Fruit fly (Drosophila melanogaster) whole organism, embryonic: Measurements from ENCODE around the gene Grip75.

Source experiments
- Abd-B ChIP-seq: fragments of 200-800 bp; sonication (Bioruptor generic); optimal IDR thresholded peaks from 2 replicates; lab custom pipeline; 2018; ENCODE audit warnings: missing biosample characterization, mild to moderate bottlenecking, missing genetic modification characterization, moderate library complexity
- Antp ChIP-seq: fragments of 200-800 bp; sonication (Bioruptor generic); optimal IDR thresholded peaks from 3 replicates; lab custom pipeline; 2016; ENCODE audit warnings: missing biosample characterization, missing genetic modification characterization
- BtbVII ChIP-seq: fragments of 200-800 bp; sonication (Bioruptor generic); optimal IDR thresholded peaks from 3 replicates; lab custom pipeline; 2017; ENCODE audit warnings: missing biosample characterization, mild to moderate bottlenecking, missing genetic modification characterization
- C15 ChIP-seq: fragments of 200-800 bp; sonication (Bioruptor generic); IDR thresholded peaks from 3 replicates; pipeline ENCODE4 v1.3.6; 2022; ENCODE audit warnings: missing biosample characterization, missing genetic modification characterization
- CG10565 ChIP-seq: fragments of 200-800 bp; sonication (Bioruptor generic); optimal IDR thresholded peaks from 3 replicates; lab custom pipeline; 2016; ENCODE audit warnings: missing biosample characterization, mild to moderate bottlenecking, missing genetic modification characterization
- CG11504 ChIP-seq: fragments of 200-800 bp; sonication (Bioruptor generic); optimal IDR thresholded peaks from 3 replicates; lab custom pipeline; 2019; ENCODE audit warnings: missing biosample characterization, mild to moderate bottlenecking, missing genetic modification characterization, moderate library complexity
- CG11696 ChIP-seq: fragments of 200-800 bp; sonication (Bioruptor generic); IDR thresholded peaks from 2 replicates; pipeline ENCODE4 v1.3.6; 2022; ENCODE audit warnings: missing biosample characterization, missing genetic modification characterization
- CG15073 ChIP-seq: fragments of 200-800 bp; sonication (Bioruptor generic); optimal IDR thresholded peaks from 2 replicates; lab custom pipeline; 2016; ENCODE audit warnings: missing biosample characterization, missing genetic modification characterization
- CG15269 ChIP-seq: fragments of 200-800 bp; sonication (Bioruptor generic); optimal IDR thresholded peaks from 2 replicates; lab custom pipeline; 2018; ENCODE audit warnings: missing biosample characterization, mild to moderate bottlenecking, missing genetic modification characterization, moderate library complexity
- CG1602 ChIP-seq: fragments of 200-800 bp; sonication (Bioruptor generic); optimal IDR thresholded peaks from 3 replicates; lab custom pipeline; 2016; ENCODE audit warnings: missing biosample characterization, missing genetic modification characterization
- CG17328 ChIP-seq: fragments of 200-800 bp; sonication (Bioruptor generic); IDR thresholded peaks from 2 replicates; pipeline ENCODE4 v1.3.6; 2022; ENCODE audit warnings: missing biosample characterization, missing genetic modification characterization
- CG17359 ChIP-seq: fragments of 200-800 bp; sonication (Bioruptor generic); optimal IDR thresholded peaks from 3 replicates; lab custom pipeline; 2018; ENCODE audit warnings: missing biosample characterization, mild to moderate bottlenecking, missing genetic modification characterization, moderate library complexity
- CG17912 ChIP-seq: fragments of 200-800 bp; sonication (Bioruptor generic); optimal IDR thresholded peaks from 2 replicates; lab custom pipeline; 2018; ENCODE audit warnings: missing biosample characterization, mild to moderate bottlenecking, missing genetic modification characterization
- CG2202 ChIP-seq: fragments of 200-800 bp; sonication (Bioruptor generic); optimal IDR thresholded peaks from 2 replicates; lab custom pipeline; 2018; ENCODE audit warnings: missing biosample characterization, mild to moderate bottlenecking, missing genetic modification characterization
- CG4617 ChIP-seq: fragments of 200-800 bp; sonication (Bioruptor generic); optimal IDR thresholded peaks from 3 replicates; lab custom pipeline; 2016; ENCODE audit warnings: missing biosample characterization, missing genetic modification characterization, borderline replicate concordance
- CG6272 ChIP-seq: fragments of 200-800 bp; sonication (Bioruptor generic); IDR thresholded peaks from 2 replicates; pipeline ENCODE4 v1.3.6; 2022; ENCODE audit warnings: missing biosample characterization, missing genetic modification characterization
- CG6813 ChIP-seq: fragments of 200-800 bp; sonication (Bioruptor generic); optimal IDR thresholded peaks from 2 replicates; lab custom pipeline; 2017; ENCODE audit warnings: missing biosample characterization, missing genetic modification characterization, mild to moderate bottlenecking, moderate library complexity, missing genetic modification reagents
- CG7987 ChIP-seq: fragments of 200-800 bp; sonication (Bioruptor generic); optimal IDR thresholded peaks from 2 replicates; lab custom pipeline; 2018; ENCODE audit warnings: missing biosample characterization, mild to moderate bottlenecking, missing genetic modification characterization, moderate library complexity
- CG8281 ChIP-seq: fragments of 200-800 bp; sonication (Bioruptor generic); optimal IDR thresholded peaks from 2 replicates; lab custom pipeline; 2018; ENCODE audit warnings: missing biosample characterization, mild to moderate bottlenecking, missing genetic modification characterization, moderate library complexity
- CG8359 ChIP-seq: fragments of 200-800 bp; sonication (Bioruptor generic); optimal IDR thresholded peaks from 2 replicates; lab custom pipeline; 2017; ENCODE audit warnings: missing biosample characterization, mild to moderate bottlenecking, missing genetic modification characterization, borderline replicate concordance
- CG8388 ChIP-seq: fragments of 200-800 bp; sonication (Bioruptor generic); optimal IDR thresholded peaks from 2 replicates; lab custom pipeline; 2019; ENCODE audit warnings: missing biosample characterization, mild to moderate bottlenecking, missing genetic modification characterization, moderate library complexity
- CG9932 ChIP-seq: fragments of 200-800 bp; sonication (Bioruptor generic); IDR thresholded peaks from 2 replicates; pipeline ENCODE4 v1.3.6; 2022; ENCODE audit warnings: missing biosample characterization, missing genetic modification characterization
- Camta ChIP-seq: fragments of 200-800 bp; sonication (Bioruptor generic); optimal IDR thresholded peaks from 2 replicates; lab custom pipeline; 2016; ENCODE audit warnings: missing biosample characterization, missing genetic modification characterization
- CrebB ChIP-seq: fragments of 200-800 bp; sonication (Bioruptor generic); optimal IDR thresholded peaks from 3 replicates; lab custom pipeline; 2018; ENCODE audit warnings: missing biosample characterization, mild to moderate bottlenecking, missing genetic modification characterization
- D19A ChIP-seq: fragments of 200-800 bp; optimal IDR thresholded peaks from 3 replicates; lab custom pipeline; 2019; ENCODE audit warnings: missing biosample characterization, mild to moderate bottlenecking, missing genetic modification characterization, moderate library complexity
- Dip3 ChIP-seq: fragments of 200-800 bp; sonication (Bioruptor generic); optimal IDR thresholded peaks from 3 replicates; lab custom pipeline; 2016; ENCODE audit warnings: missing biosample characterization, missing genetic modification characterization
- Drgx ChIP-seq: fragments of 200-800 bp; sonication (Bioruptor generic); IDR thresholded peaks from 2 replicates; pipeline ENCODE4 v1.3.6; 2022; ENCODE audit warnings: missing biosample characterization, missing genetic modification characterization
- E2f1 ChIP-seq: fragments of 200-800 bp; sonication (Bioruptor generic); IDR thresholded peaks from 2 replicates; pipeline ENCODE4 v1.3.6; 2022; ENCODE audit warnings: missing biosample characterization, missing genetic modification characterization
- ERR ChIP-seq: fragments of 200-800 bp; sonication (Bioruptor generic); optimal IDR thresholded peaks from 2 replicates; lab custom pipeline; 2016; ENCODE audit warnings: missing biosample characterization, missing genetic modification characterization
- Gsc ChIP-seq: fragments of 200-800 bp; sonication (Bioruptor generic); IDR thresholded peaks from 2 replicates; pipeline ENCODE4 v1.3.6; 2022; ENCODE audit warnings: missing biosample characterization, missing genetic modification characterization
- Mad ChIP-seq: fragments of 200-800 bp; sonication (Bioruptor generic); optimal IDR thresholded peaks from 2 replicates; lab custom pipeline; 2016; ENCODE audit warnings: missing biosample characterization, missing genetic modification characterization
- Sox100B ChIP-seq: fragments of 200-800 bp; sonication (Bioruptor generic); optimal IDR thresholded peaks from 3 replicates; lab custom pipeline; 2018; ENCODE audit warnings: missing biosample characterization, mild to moderate bottlenecking, missing genetic modification characterization
- Vsx1 ChIP-seq: fragments of 200-800 bp; sonication (Bioruptor generic); optimal IDR thresholded peaks from 2 replicates; lab custom pipeline; 2017; ENCODE audit warnings: missing biosample characterization, mild to moderate bottlenecking, missing genetic modification characterization, missing genetic modification reagents
- YL-1 ChIP-seq: fragments of 200-800 bp; sonication (Bioruptor generic); optimal IDR thresholded peaks from 3 replicates; lab custom pipeline; 2017; ENCODE audit warnings: missing biosample characterization, mild to moderate bottlenecking, missing genetic modification characterization
- ac ChIP-seq: fragments of 200-800 bp; sonication (Bioruptor generic); optimal IDR thresholded peaks from 3 replicates; lab custom pipeline; 2017; ENCODE audit warnings: missing biosample characterization, mild to moderate bottlenecking, missing genetic modification characterization
- az2 ChIP-seq: fragments of 200-800 bp; sonication (Bioruptor generic); optimal IDR thresholded peaks from 3 replicates; lab custom pipeline; 2016; ENCODE audit warnings: missing biosample characterization, missing genetic modification characterization
- danr ChIP-seq: fragments of 200-800 bp; sonication (Bioruptor generic); IDR thresholded peaks from 2 replicates; pipeline ENCODE4 v1.3.6; 2022; ENCODE audit warnings: missing biosample characterization, missing genetic modification characterization
- dmrt11E ChIP-seq: fragments of 200-800 bp; sonication (Bioruptor generic); optimal IDR thresholded peaks from 3 replicates; lab custom pipeline; 2018; ENCODE audit warnings: missing biosample characterization, mild to moderate bottlenecking, missing genetic modification characterization, moderate library complexity
- dmrt99B ChIP-seq: fragments of 200-800 bp; sonication (Bioruptor generic); optimal IDR thresholded peaks from 2 replicates; lab custom pipeline; 2018; ENCODE audit warnings: missing biosample characterization, mild to moderate bottlenecking, missing genetic modification characterization, moderate library complexity
- fd64A ChIP-seq: fragments of 200-800 bp; sonication (Bioruptor generic); optimal IDR thresholded peaks from 3 replicates; lab custom pipeline; 2018; ENCODE audit warnings: missing biosample characterization, mild to moderate bottlenecking, missing genetic modification characterization
- gem ChIP-seq: fragments of 200-800 bp; sonication (Bioruptor generic); optimal IDR thresholded peaks from 2 replicates; lab custom pipeline; 2019; ENCODE audit warnings: missing biosample characterization, mild to moderate bottlenecking, missing genetic modification characterization, moderate library complexity
- insv ChIP-seq, 2 experiments: fragments of 200-800 bp; sonication (Bioruptor generic); optimal IDR thresholded peaks; 3 replicates each; lab custom pipeline; 2016 to 2018; ENCODE audit warnings: missing biosample characterization in 2 of 2, missing genetic modification characterization in 2 of 2
- mirr ChIP-seq: fragments of 200-800 bp; sonication (Bioruptor generic); optimal IDR thresholded peaks from 3 replicates; lab custom pipeline; 2018; ENCODE audit warnings: missing biosample characterization, mild to moderate bottlenecking, missing genetic modification characterization
- pan ChIP-seq, 4 experiments: fragments of >200 bp in 3 of 4; fragments of 200-800 bp in 1 of 4; sonication (Bioruptor generic) in 1 of 4; optimal IDR thresholded peaks in 3 of 4; IDR thresholded peaks in 1 of 4; 2 replicates each; pipeline versions ENCODE4 v1.3.6 to Lab custom; 2017 to 2022; ENCODE audit warnings: missing biosample characterization in 2 of 4, missing genetic modification characterization in 2 of 4, mixed read lengths in 1 of 4
- prd ChIP-seq, 3 experiments: fragments of >200 bp in 2 of 3; fragments of 200-800 bp in 1 of 3; sonication (Bioruptor generic) in 1 of 3; optimal IDR thresholded peaks in 2 of 3; IDR thresholded peaks in 1 of 3; 2 replicates in 2 of 3; 3 replicates in 1 of 3; pipeline versions ENCODE4 v1.3.6 to Lab custom; 2017 to 2022; ENCODE audit warnings: missing biosample characterization in 1 of 3, missing genetic modification characterization in 1 of 3
- sens-2 ChIP-seq: fragments of 200-800 bp; sonication (Bioruptor generic); IDR thresholded peaks from 2 replicates; pipeline ENCODE4 v1.3.6; 2022; ENCODE audit warnings: missing biosample characterization, missing genetic modification characterization
- sim ChIP-seq: fragments of 200-800 bp; sonication (Bioruptor generic); IDR thresholded peaks from 2 replicates; pipeline ENCODE4 v1.3.6; 2022; ENCODE audit warnings: missing biosample characterization, missing genetic modification characterization
- slbo ChIP-seq: fragments of 200-800 bp; sonication (Bioruptor generic); IDR thresholded peaks from 2 replicates; pipeline ENCODE4 v1.3.6; 2022; ENCODE audit warnings: missing biosample characterization, missing genetic modification characterization

Grip75 gene

DNA sequence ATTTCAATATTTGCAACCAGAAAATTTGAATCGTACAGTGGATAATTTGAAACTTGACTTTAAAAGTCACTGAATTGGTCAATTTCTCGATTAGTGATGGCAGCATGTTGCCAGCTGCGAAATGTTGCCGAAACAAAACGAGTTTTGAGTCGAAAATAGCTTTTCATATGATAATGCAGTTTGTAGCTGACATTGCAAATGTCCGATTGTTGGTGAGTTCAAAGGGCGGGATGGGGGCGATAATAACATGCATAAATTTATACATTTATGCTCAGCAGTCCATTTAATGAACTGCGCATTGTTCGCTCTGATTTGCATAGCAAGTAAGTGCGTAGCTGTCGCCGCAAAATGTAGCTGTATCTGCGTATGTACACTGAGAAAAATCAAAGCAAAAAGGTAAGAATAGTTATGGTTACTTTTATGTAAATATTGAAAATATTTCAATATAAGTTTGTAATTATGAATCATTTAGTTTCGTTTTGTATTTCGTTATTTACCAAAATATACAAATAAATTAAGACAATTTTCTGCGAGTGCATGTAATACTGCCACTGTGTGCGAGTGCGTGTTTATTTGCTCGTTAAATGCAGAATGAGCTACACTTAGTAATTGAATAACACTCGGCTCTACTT is 44.0 kb downstream of the Grip75 start, which contains the start of gene Lip4 (continued):
- TF ChIP-seq CG17359 (tag; lab: Kevin White, UChicago) (peak; percentile 71), CG8359 (GFP tag; lab: Kevin White, UChicago) (peak; percentile 28), insv (GFP tag; optimal IDR thresholded peaks at IDR 0.05; lab: Kevin White, UChicago) (no peak), CG17328 (GFP tag; lab: Robert Waterston, UW) (peak; percentile 79), CG8388 (GFP tag; lab: Kevin White, UChicago) (peak; percentile 67), prd (optimal IDR thresholded peaks at IDR 0.05; lab: Kevin White, UChicago) (no peak), prd (GFP tag; IDR thresholded peaks at IDR 0.05; lab: Robert Waterston, UW) (peak; percentile 86), Mad (GFP tag; lab: Kevin White, UChicago) (peak; percentile 31), ERR (GFP tag; lab: Kevin White, UChicago) (no peak), fd64A (no peak), CG2202 (tag; lab: Kevin White, UChicago) (peak; percentile 13), CG4617 (peak; percentile 41), CG15269 (tag; lab: Kevin White, UChicago) (peak; percentile 91), pan (optimal IDR thresholded peaks at IDR 0.05; lab: Kevin White, UChicago) (no peak), pan (GFP tag; optimal IDR thresholded peaks at IDR 0.05 in 1 of 2, IDR thresholded peaks at IDR 0.05 in 1 of 2) (peak in 1 of 2 experiments; percentile 89), az2 (peak; percentile 69), CG7987 (peak; percentile 47), C15 (GFP tag; lab: Robert Waterston, UW) (0 out of 3 replicates have a peak, but pooled peaks have one; percentile 52), Dip3 (GFP tag; lab: Kevin White, UChicago) (peak; percentile 23), Camta (GFP tag; lab: Kevin White, UChicago) (peak; percentile 36), CG1602 (peak; percentile 30), CG11696 (GFP tag; lab: Robert Waterston, UW) (no peak; the same call in 1 of the 2 replicates), CG6272 (peak; percentile 38; the same call in 1 of the 2 replicates), danr (GFP tag; lab: Robert Waterston, UW) (no peak; the same call in 1 of the 2 replicates), Sox100B (peak; percentile 73), ac (GFP tag; lab: Kevin White, UChicago) (peak; percentile 3), YL-1 (GFP tag; lab: Kevin White, UChicago) (no peak), Vsx1 (no peak), sens-2 (GFP tag; lab: Robert Waterston, UW) (0 out of 2 replicates have a peak, but pooled peaks have one; percentile 36), E2f1 (GFP tag; lab: Robert Waterston, UW) (peak; percentile 73), mirr (GFP tag; lab: Kevin White, UChicago) (no peak), Antp (GFP tag; lab: Kevin White, UChicago) (no peak), CG17912 (GFP tag; lab: Kevin White, UChicago) (no peak), CrebB (peak; percentile 54), Gsc (GFP tag; lab: Robert Waterston, UW) (no peak), D19A (tag; lab: Kevin White, UChicago) (peak; percentile 64), CG10565 (GFP tag; lab: Kevin White, UChicago) (no peak), gem (tag; lab: Kevin White, UChicago) (peak; percentile 89), dmrt99B (tag; lab: Kevin White, UChicago) (peak; percentile 84), dmrt11E (tag; lab: Kevin White, UChicago) (peak; percentile 73), Abd-B (GFP tag; lab: Kevin White, UChicago) (peak; percentile 57), Drgx (peak; percentile 76), CG9932 (GFP tag; lab: Robert Waterston, UW) (no peak), CG11504 (tag; lab: Kevin White, UChicago) (peak; percentile 95), BtbVII (GFP tag; lab: Kevin White, UChicago) (peak; percentile 62), sim (no peak), CG8281 (tag; lab: Kevin White, UChicago) (peak; percentile 29), CG15073 (GFP tag; lab: Kevin White, UChicago) (peak; percentile 32), slbo (GFP tag; lab: Robert Waterston, UW) (peak; percentile 83), CG6813 (peak; percentile 59)
